Worm (Caenorhabditis elegans): Measurements from ENCODE around the gene unc-58.

unc-58 gene

DNA sequence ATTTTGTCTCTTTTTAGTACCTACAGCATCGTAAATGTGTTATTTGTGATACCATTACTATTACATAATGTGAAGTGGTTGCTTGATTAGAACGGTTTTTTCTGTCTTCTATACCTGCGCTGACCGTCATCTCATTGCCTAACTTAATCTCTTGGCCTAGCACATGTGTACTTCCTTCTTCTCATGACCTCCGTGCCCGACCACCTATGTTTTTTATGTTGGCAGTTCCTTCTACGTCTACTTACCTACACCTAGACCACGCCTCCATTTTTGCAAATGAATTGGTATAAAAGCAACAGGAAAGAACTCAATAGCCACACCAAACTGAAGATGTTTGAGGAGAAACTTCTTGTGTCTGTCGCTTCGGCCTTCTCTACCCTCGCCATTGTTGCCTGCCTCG, 55.7 kb downstream of the unc-58 start, which contains the start of gene col-176:
Gene col-176 (plus strand): TSS at position 301 of the 400 bp plus-strand sequence.
- TF ChIP-seq tbx-2 (tag; optimal IDR thresholded peaks at IDR 0.05) = peak; percentile 19
- TF ChIP-seq ceh-82 (tag; optimal IDR thresholded peaks at IDR 0.05) = no peak
- TF ChIP-seq efl-1 (optimal IDR thresholded peaks at IDR 0.05) = no peak
- peak in 1 of 2 experiments; percentile 39 for TF ChIP-seq efl-1 (GFP tag; optimal IDR thresholded peaks at IDR 0.05 in 1 of 2)

- no peak for TF ChIP-seq lsy-2 (tag; optimal IDR thresholded peaks at IDR 0.05)
- TF ChIP-seq tbx-2 (tag; optimal IDR thresholded peaks at IDR 0.05) = peak; percentile 8
- no peak for TF ChIP-seq nhr-84 (tag; optimal IDR thresholded peaks at IDR 0.05)
- TF ChIP-seq rnt-1 (tag; optimal IDR thresholded peaks at IDR 0.05) = no peak
- no peak for TF ChIP-seq lin-39 (tag; optimal IDR thresholded peaks at IDR 0.05)
- no peak for TF ChIP-seq ztf-4 (tag; optimal IDR thresholded peaks at IDR 0.05)
- TF ChIP-seq aly-2 (tag; optimal IDR thresholded peaks at IDR 0.05) = no peak
- TF ChIP-seq ama-1 (optimal IDR thresholded peaks at IDR 0.05) = no peak
- TF ChIP-seq fkh-8 (tag; optimal IDR thresholded peaks at IDR 0.05) = no peak
- peak; percentile 50 for TF ChIP-seq blmp-1 (tag; optimal IDR thresholded peaks at IDR 0.05)
- no peak for TF ChIP-seq ets-5 (GFP tag; IDR thresholded peaks at IDR 0.05)
- no peak for TF ChIP-seq skn-1 (tag; optimal IDR thresholded peaks at IDR 0.05)
- TF ChIP-seq ceh-88 (GFP tag; IDR thresholded peaks at IDR 0.05) = no peak
- peak; percentile 58 for TF ChIP-seq nhr-85 (tag)
- TF ChIP-seq nhr-77 (tag; optimal IDR thresholded peaks at IDR 0.05) = no peak
- TF ChIP-seq efl-3 (GFP tag; optimal IDR thresholded peaks at IDR 0.05) = no peak
- no peak for TF ChIP-seq F16B12.6 (tag; optimal IDR thresholded peaks at IDR 0.05)
- no peak for TF ChIP-seq jun-1 (tag; optimal IDR thresholded peaks at IDR 0.05)
- TF ChIP-seq pag-3 (tag; optimal IDR thresholded peaks at IDR 0.05; ENCODE audit: borderline replicate concordance, insufficient read depth) = no peak
- TF ChIP-seq tlp-1 (tag; optimal IDR thresholded peaks at IDR 0.05) = no peak
- TF ChIP-seq egl-13 (tag; optimal IDR thresholded peaks at IDR 0.05) = no peak
- no peak for TF ChIP-seq C16A3.4 (tag; optimal IDR thresholded peaks at IDR 0.05)
- no peak for TF ChIP-seq hlh-17 (GFP tag; optimal IDR thresholded peaks at IDR 0.05; ENCODE audit: borderline replicate concordance)
Observed at ce11 chrX:10076334-10076733, 56.6 kb downstream of the unc-58 start.

- TF ChIP-seq ceh-82 (tag; optimal IDR thresholded peaks at IDR 0.05) = no peak
- no peak for TF ChIP-seq F16B12.6 (tag; optimal IDR thresholded peaks at IDR 0.05)
- TF ChIP-seq fkh-8 (tag; optimal IDR thresholded peaks at IDR 0.05) = no peak
- TF ChIP-seq fos-1 (tag; optimal IDR thresholded peaks at IDR 0.05) = no peak
- no peak for TF ChIP-seq C34B4.2 (tag; optimal IDR thresholded peaks at IDR 0.05)
- no peak for TF ChIP-seq nhr-47 (tag; optimal IDR thresholded peaks at IDR 0.05)
- TF ChIP-seq nhr-237 (tag; optimal IDR thresholded peaks at IDR 0.05) = no peak
- TF ChIP-seq sox-4 (tag; optimal IDR thresholded peaks at IDR 0.05) = no peak
- no peak for TF ChIP-seq unc-130 (tag; optimal IDR thresholded peaks at IDR 0.05)
Observed at ce11 chrX:10074988-10075387, 58.0 kb downstream of the unc-58 start, which contains the start of gene dao-4. TSS of gene dao-4 (plus strand) at chrX:10075288.

DNA sequence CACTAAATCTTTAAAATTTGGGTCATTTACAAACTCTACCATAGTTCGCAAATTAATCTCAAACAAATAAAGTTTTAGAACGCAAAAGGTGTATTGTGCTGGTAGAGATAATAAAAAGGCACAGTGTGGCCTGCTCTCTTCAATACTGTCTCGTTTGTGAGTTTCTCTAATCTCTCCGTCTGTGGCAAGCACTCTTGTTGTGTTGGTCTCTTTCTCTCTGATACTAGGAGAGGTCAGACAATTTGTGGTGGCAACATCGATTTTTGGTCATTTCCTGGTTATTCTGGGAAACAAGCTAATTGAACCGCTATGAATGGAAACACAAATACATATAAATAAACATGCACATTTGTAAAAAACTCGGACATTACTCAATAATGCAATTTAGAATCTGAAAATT, 58.7 kb downstream of the unc-58 start, which contains the start of gene ZC373.5:
Gene ZC373.5 (minus strand): TSS at position 159 of the 400 bp plus-strand sequence.
- TF ChIP-seq lin-14 (GFP tag; optimal IDR thresholded peaks at IDR 0.05) = peak; percentile 48
- TF ChIP-seq lin-35 (GFP tag; optimal IDR thresholded peaks at IDR 0.05) = peak in 1 of 2 experiments; percentile 22
- peak; percentile 27 for TF ChIP-seq snu-23 (GFP tag; optimal IDR thresholded peaks at IDR 0.05)
- TF ChIP-seq nhr-85 (tag) = peak; percentile 56
- TF ChIP-seq hpl-2 (GFP tag; optimal IDR thresholded peaks at IDR 0.05) = no peak
- TF ChIP-seq tbx-2 (tag; optimal IDR thresholded peaks at IDR 0.05) = peak; percentile 7
- peak in 1 of 2 experiments; percentile 23 for TF ChIP-seq lsy-2 (tag; optimal IDR thresholded peaks at IDR 0.05)
- peak; percentile 27 for TF ChIP-seq mep-1 (tag; optimal IDR thresholded peaks at IDR 0.05)
- TF ChIP-seq efl-1 (optimal IDR thresholded peaks at IDR 0.05) = no peak
- peak in 1 of 2 experiments; percentile 55 for TF ChIP-seq efl-1 (GFP tag; optimal IDR thresholded peaks at IDR 0.05 in 1 of 2)
- peak; percentile 16 for TF ChIP-seq elt-2 (tag; optimal IDR thresholded peaks at IDR 0.05)
- TF ChIP-seq egl-27 (tag; optimal IDR thresholded peaks at IDR 0.05) = no peak
- peak; percentile 24 for TF ChIP-seq nhr-71 (tag; optimal IDR thresholded peaks at IDR 0.05)
- no peak for TF ChIP-seq swsn-7 (tag; optimal IDR thresholded peaks at IDR 0.05)
- TF ChIP-seq lir-3 (tag; optimal IDR thresholded peaks at IDR 0.05; ENCODE audit: poor library complexity) = no peak
- TF ChIP-seq dsc-1 (tag; optimal IDR thresholded peaks at IDR 0.05) = no peak
- no peak for TF ChIP-seq mdl-1 (tag; optimal IDR thresholded peaks at IDR 0.05)
- no peak for TF ChIP-seq zip-4 (GFP tag; optimal IDR thresholded peaks at IDR 0.05)
- no peak for TF ChIP-seq unc-30 (tag; optimal IDR thresholded peaks at IDR 0.05)

Measured in whole organism, L1 larva.